Fruit fly (Drosophila melanogaster): ENCODE data around the gene phu.

DNA sequence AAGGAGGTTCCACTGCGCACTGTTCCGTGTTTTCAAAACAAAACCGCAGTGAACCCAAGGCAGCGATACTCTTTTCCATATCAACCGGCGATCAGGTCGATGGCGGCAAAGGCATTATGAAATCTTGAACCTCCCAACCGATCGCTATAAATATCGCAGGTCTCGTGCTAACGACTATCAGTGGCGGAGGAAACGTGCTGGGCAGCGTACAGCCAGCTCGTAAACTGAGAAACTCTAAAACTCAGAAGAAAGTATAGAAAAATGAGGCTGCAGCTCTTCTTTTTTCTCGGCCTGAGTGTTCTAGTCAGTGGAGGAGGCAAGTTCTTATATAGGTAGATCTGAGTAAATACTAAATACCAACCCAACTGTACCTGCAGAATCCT is at the start of gene phu:
- no peak for TF ChIP-seq CG5204 (GFP tag; optimal IDR thresholded peaks at IDR 0.05)
- no peak for TF ChIP-seq CG7101 (tag; optimal IDR thresholded peaks at IDR 0.05)
- no peak for TF ChIP-seq CG11617 (GFP tag; optimal IDR thresholded peaks at IDR 0.05)
- no peak for TF ChIP-seq Mnt (GFP tag; optimal IDR thresholded peaks at IDR 0.05)
- TF ChIP-seq Clk (GFP tag; optimal IDR thresholded peaks at IDR 0.05), result no peak
- no peak for TF ChIP-seq cnc (optimal IDR thresholded peaks at IDR 0.05)
- TF ChIP-seq CG33017 (tag; optimal IDR thresholded peaks at IDR 0.05), result no peak
- no peak for TF ChIP-seq CG1620 (GFP tag; optimal IDR thresholded peaks at IDR 0.05)
- TF ChIP-seq CG7045 (GFP tag; optimal IDR thresholded peaks at IDR 0.05), result no peak
- TF ChIP-seq tj (GFP tag; optimal IDR thresholded peaks at IDR 0.05), result no peak
- TF ChIP-seq bab1 (GFP tag; optimal IDR thresholded peaks at IDR 0.05), result no peak
- TF ChIP-seq Hr96 (GFP tag; optimal IDR thresholded peaks at IDR 0.05), result no peak
